Worm (Caenorhabditis elegans) whole organism, L1 larva: ENCODE results near the gene F48G7.5.

Source experiments
- C04F5.9 ChIP-seq: sonication (generic microtip); optimal IDR thresholded peaks from 2 replicates; lab custom pipeline; 2016; ENCODE audit warnings: missing genetic modification characterization, missing compliant biosample characterization
- blmp-1 ChIP-seq: fragments of 150-350 bp; optimal IDR thresholded peaks from 2 replicates; lab custom pipeline; 2014; ENCODE audit warnings: missing biosample characterization, missing genetic modification characterization
- ces-1 ChIP-seq: fragments of 150-350 bp; optimal IDR thresholded peaks from 2 replicates; lab custom pipeline; 2014; ENCODE audit warnings: missing biosample characterization, missing genetic modification reagents, missing genetic modification characterization
- dpl-1 ChIP-seq, 3 experiments: fragments of 150-350 bp in 2 of 3; sonication (generic microtip) in 1 of 3; optimal IDR thresholded peaks; 2 replicates each; lab custom pipeline; 2014 to 2017; ENCODE audit warnings: missing biosample characterization in 3 of 3, missing genetic modification characterization in 3 of 3, missing genetic modification reagents in 3 of 3
- elt-2 ChIP-seq: sonication (generic microtip); optimal IDR thresholded peaks from 2 replicates; lab custom pipeline; 2016; ENCODE audit warnings: missing genetic modification characterization, mild to moderate bottlenecking, inconsistent platforms, missing compliant biosample characterization, missing genetic modification reagents
- fkh-4 ChIP-seq: sonication (generic microtip); optimal IDR thresholded peaks from 2 replicates; lab custom pipeline; 2016; ENCODE audit warnings: missing compliant biosample characterization, missing genetic modification characterization, borderline replicate concordance
- hlh-17 ChIP-seq: fragments of 200-800 bp; sonication (Bioruptor generic); optimal IDR thresholded peaks from 2 replicates; lab custom pipeline; 2018; ENCODE audit warnings: missing genetic modification characterization, mild to moderate bottlenecking, missing compliant biosample characterization, moderate library complexity, borderline replicate concordance
- jun-1 ChIP-seq: fragments of 150-350 bp; optimal IDR thresholded peaks from 2 replicates; lab custom pipeline; 2014; ENCODE audit warnings: missing biosample characterization, missing genetic modification reagents, missing genetic modification characterization
- lin-13 ChIP-seq: fragments of 150-350 bp; optimal IDR thresholded peaks from 2 replicates; lab custom pipeline; 2014; ENCODE audit warnings: missing biosample characterization, missing genetic modification reagents, missing genetic modification characterization
- lin-35 ChIP-seq, 2 experiments: fragments of 150-350 bp; optimal IDR thresholded peaks; 2 replicates each; lab custom pipeline; 2014; ENCODE audit warnings: missing biosample characterization in 2 of 2, missing genetic modification characterization in 2 of 2, missing genetic modification reagents in 2 of 2
- lin-39 ChIP-seq: fragments of 150-350 bp; optimal IDR thresholded peaks from 2 replicates; lab custom pipeline; 2014; ENCODE audit warnings: missing biosample characterization, missing genetic modification reagents, missing genetic modification characterization
- mef-2 ChIP-seq: fragments of 150-350 bp; optimal IDR thresholded peaks from 2 replicates; lab custom pipeline; 2014; ENCODE audit warnings: missing biosample characterization, missing genetic modification characterization
- mep-1 ChIP-seq: fragments of 150-350 bp; optimal IDR thresholded peaks from 2 replicates; lab custom pipeline; 2014; ENCODE audit warnings: missing biosample characterization, missing genetic modification characterization
- nhr-11 ChIP-seq: fragments of 150-350 bp; optimal IDR thresholded peaks from 2 replicates; lab custom pipeline; 2014; ENCODE audit warnings: missing biosample characterization, missing genetic modification characterization
- nhr-12 ChIP-seq: sonication (generic microtip); optimal IDR thresholded peaks from 2 replicates; lab custom pipeline; 2017; ENCODE audit warnings: missing biosample characterization, missing genetic modification characterization
- nhr-237 ChIP-seq: fragments of 150-350 bp; optimal IDR thresholded peaks from 2 replicates; lab custom pipeline; 2014; ENCODE audit warnings: missing biosample characterization, missing genetic modification characterization
- nhr-71 ChIP-seq: sonication (generic microtip); optimal IDR thresholded peaks from 2 replicates; lab custom pipeline; 2016; ENCODE audit warnings: mild to moderate bottlenecking, missing genetic modification characterization, moderate library complexity, missing compliant biosample characterization
- nhr-76 ChIP-seq: sonication (generic microtip); optimal IDR thresholded peaks from 2 replicates; lab custom pipeline; 2017; ENCODE audit warnings: missing biosample characterization, missing genetic modification characterization
- nhr-77 ChIP-seq: fragments of 150-350 bp; optimal IDR thresholded peaks from 2 replicates; lab custom pipeline; 2014; ENCODE audit warnings: missing biosample characterization, missing genetic modification characterization
- nhr-84 ChIP-seq: sonication (generic microtip); optimal IDR thresholded peaks from 2 replicates; lab custom pipeline; 2017; ENCODE audit warnings: missing biosample characterization, missing genetic modification characterization
- pqm-1 ChIP-seq: sonication (generic microtip); optimal IDR thresholded peaks from 3 replicates; lab custom pipeline; 2017; ENCODE audit warnings: missing biosample characterization, missing genetic modification characterization
- rnt-1 ChIP-seq: sonication (generic microtip); optimal IDR thresholded peaks from 2 replicates; lab custom pipeline; 2016; ENCODE audit warnings: mild to moderate bottlenecking, missing genetic modification characterization, moderate library complexity, missing compliant biosample characterization
- snu-23 ChIP-seq: sonication (generic microtip); optimal IDR thresholded peaks from 2 replicates; lab custom pipeline; 2016; ENCODE audit warnings: missing genetic modification characterization, missing compliant biosample characterization
- sox-4 ChIP-seq: sonication (generic microtip); optimal IDR thresholded peaks from 2 replicates; lab custom pipeline; 2016; ENCODE audit warnings: missing genetic modification characterization, missing compliant biosample characterization
- sptf-1 ChIP-seq: fragments of 150-350 bp; optimal IDR thresholded peaks from 2 replicates; lab custom pipeline; 2014; ENCODE audit warnings: missing biosample characterization, missing genetic modification characterization
- sup-37 ChIP-seq: fragments of 200-800 bp; sonication (Bioruptor generic); optimal IDR thresholded peaks from 2 replicates; lab custom pipeline; 2018; ENCODE audit warnings: mild to moderate bottlenecking, missing genetic modification characterization, missing compliant biosample characterization
- unc-30 ChIP-seq: sonication (generic microtip); optimal IDR thresholded peaks from 2 replicates; lab custom pipeline; 2017; ENCODE audit warnings: missing biosample characterization, missing genetic modification characterization
- unc-62 ChIP-seq: fragments of 150-350 bp; optimal IDR thresholded peaks from 2 replicates; lab custom pipeline; 2014; ENCODE audit warnings: missing biosample characterization, missing genetic modification reagents, missing genetic modification characterization
- ztf-4 ChIP-seq: fragments of 150-350 bp; optimal IDR thresholded peaks from 2 replicates; lab custom pipeline; 2014; ENCODE audit warnings: missing biosample characterization, missing genetic modification characterization

Gene F48G7.5

ce11 chrV:576918-577317 is 45.8 kb downstream of the F48G7.5 start:
- TF ChIP-seq sox-4 (tag; lab: Kevin White, UChicago) = no peak
- no peak for TF ChIP-seq hlh-17
- TF ChIP-seq rnt-1 (tag; lab: Kevin White, UChicago) = no peak
- no peak for TF ChIP-seq ztf-4 (tag; lab: Kevin White, UChicago)
- TF ChIP-seq pqm-1 (tag; lab: Kevin White, UChicago) = no peak
- no peak for TF ChIP-seq nhr-84 (tag; lab: Kevin White, UChicago)
- no peak for TF ChIP-seq jun-1 (tag; lab: Kevin White, UChicago)
- TF ChIP-seq snu-23 (GFP tag; lab: Kevin White, UChicago) = no peak
- no peak for TF ChIP-seq nhr-77 (tag; lab: Kevin White, UChicago)
- TF ChIP-seq sup-37 (GFP tag; lab: Kevin White, UChicago) = no peak
- TF ChIP-seq C04F5.9 = no peak
- TF ChIP-seq nhr-11 (tag; lab: Kevin White, UChicago) = no peak
- TF ChIP-seq ces-1 = no peak
- TF ChIP-seq lin-35 (GFP tag; optimal IDR thresholded peaks at IDR 0.05; lab: Kevin White, UChicago) = no peak
- TF ChIP-seq nhr-71 (tag; lab: Kevin White, UChicago) = no peak

ce11 chrV:576070-576469 is 46.7 kb downstream of the F48G7.5 start, which contains the start of gene K06H6.5:
TSS of gene K06H6.5 (plus strand) at chrV:576370.
- no peak for TF ChIP-seq nhr-237 (tag; lab: Kevin White, UChicago)
- no peak for TF ChIP-seq nhr-12
- TF ChIP-seq blmp-1 (tag; lab: Kevin White, UChicago) = no peak
- no peak for TF ChIP-seq dpl-1 (GFP tag; optimal IDR thresholded peaks at IDR 0.05; lab: Kevin White, UChicago)
- TF ChIP-seq lin-39 (tag; lab: Kevin White, UChicago) = no peak
- TF ChIP-seq lin-35 (GFP tag; optimal IDR thresholded peaks at IDR 0.05; lab: Kevin White, UChicago) = no peak
- no peak for TF ChIP-seq unc-62 (GFP tag; lab: Kevin White, UChicago)
- no peak for TF ChIP-seq sptf-1 (tag; lab: Kevin White, UChicago)
- no peak for TF ChIP-seq unc-30 (tag; lab: Kevin White, UChicago)
- TF ChIP-seq, all 84 proteins: peak for 0

ce11 chrV:574639-575038 is 48.1 kb downstream of the F48G7.5 start, which contains the start of gene C14C6.13:
TSS of gene C14C6.13 (minus strand) at chrV:574739.
- no peak for TF ChIP-seq fkh-4 (tag; lab: Kevin White, UChicago)
- no peak for TF ChIP-seq mef-2
- TF ChIP-seq mep-1 = no peak
- no peak for TF ChIP-seq lin-13
- no peak for TF ChIP-seq elt-2 (tag; lab: Kevin White, UChicago)
- TF ChIP-seq nhr-76 = no peak
- TF ChIP-seq, all 84 proteins: peak for 0
